Worm (Caenorhabditis elegans): ENCODE data around the gene sma-1.
A peak's percentile ranks its signal among the peaks of the same experiment; 100 is the strongest.

DNA sequence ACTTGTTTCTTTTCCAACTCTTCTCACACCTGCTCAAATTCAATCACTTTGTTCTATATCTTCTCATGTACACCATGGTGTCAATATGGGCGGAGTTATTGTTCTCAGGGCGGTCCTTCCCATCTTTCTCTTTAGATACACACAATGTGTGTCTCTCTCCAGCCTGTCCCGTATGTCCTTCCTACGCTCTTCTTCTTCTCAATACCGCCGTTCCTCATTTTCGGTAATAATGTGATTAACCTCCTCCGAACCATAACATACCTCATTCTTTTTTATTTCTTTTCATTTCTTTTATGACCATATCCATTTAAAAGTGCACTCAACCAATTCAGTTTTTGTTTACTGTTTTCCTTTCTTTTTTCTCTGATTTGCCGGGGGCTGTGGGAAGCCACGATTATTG, 56.4 kb downstream of the sma-1 start:
- TF ChIP-seq ces-1 (GFP tag; optimal IDR thresholded peaks at IDR 0.05) (peak; percentile 78), nhr-76 (tag; optimal IDR thresholded peaks at IDR 0.05) (no peak), elt-3 (tag; optimal IDR thresholded peaks at IDR 0.05) (no peak), mls-2 (tag; optimal IDR thresholded peaks at IDR 0.05) (no peak), nhr-12 (tag; optimal IDR thresholded peaks at IDR 0.05) (no peak), unc-62 (GFP tag; optimal IDR thresholded peaks at IDR 0.05) (no peak), nhr-28 (tag; optimal IDR thresholded peaks at IDR 0.05) (no peak), lin-13 (tag; optimal IDR thresholded peaks at IDR 0.05) (no peak)
